Fruit fly (Drosophila melanogaster) whole organism, embryonic: Measurements from ENCODE around the gene H.

Experiments
- CG1024 ChIP-seq: fragments of 200-800 bp; sonication (Bioruptor generic); IDR thresholded peaks from 2 replicates; pipeline ENCODE4 v1.3.6; 2022; ENCODE audit warnings: missing biosample characterization, missing genetic modification characterization
- CG13123 ChIP-seq: fragments of 200-800 bp; sonication (Bioruptor generic); optimal IDR thresholded peaks from 2 replicates; lab custom pipeline; 2016; ENCODE audit warnings: missing biosample characterization, missing genetic modification characterization
- CG13424 ChIP-seq: fragments of 200-800 bp; sonication (Bioruptor generic); optimal IDR thresholded peaks from 2 replicates; lab custom pipeline; 2019; ENCODE audit warnings: missing biosample characterization, mild to moderate bottlenecking, missing genetic modification characterization, moderate library complexity
- CG14710 ChIP-seq: fragments of 200-800 bp; sonication (Bioruptor generic); optimal IDR thresholded peaks from 3 replicates; lab custom pipeline; 2019; ENCODE audit warnings: missing biosample characterization, mild to moderate bottlenecking, missing genetic modification characterization, moderate library complexity
- CG15479 ChIP-seq: fragments of 200-800 bp; sonication (Bioruptor generic); optimal IDR thresholded peaks from 3 replicates; lab custom pipeline; 2019; ENCODE audit warnings: missing biosample characterization, mild to moderate bottlenecking, missing genetic modification characterization, moderate library complexity
- CG16779 ChIP-seq: fragments of 200-800 bp; sonication (Bioruptor generic); IDR thresholded peaks from 2 replicates; pipeline ENCODE4 v1.3.6; 2022; ENCODE audit warnings: missing biosample characterization, missing genetic modification characterization
- CG17186 ChIP-seq: fragments of 200-800 bp; sonication (Bioruptor generic); optimal IDR thresholded peaks from 3 replicates; lab custom pipeline; 2017; ENCODE audit warnings: missing biosample characterization, missing genetic modification reagents, missing genetic modification characterization
- CG17361 ChIP-seq: fragments of 200-800 bp; sonication (Bioruptor generic); IDR thresholded peaks from 3 replicates; pipeline ENCODE4 v1.3.6; 2022; ENCODE audit warnings: missing biosample characterization, missing genetic modification characterization
- CG2199 ChIP-seq: fragments of 200-800 bp; sonication (Bioruptor generic); IDR thresholded peaks from 3 replicates; pipeline ENCODE4 v1.3.6; 2022; ENCODE audit warnings: missing biosample characterization, missing genetic modification characterization
- CG2202 ChIP-seq: fragments of 200-800 bp; sonication (Bioruptor generic); optimal IDR thresholded peaks from 2 replicates; lab custom pipeline; 2018; ENCODE audit warnings: missing biosample characterization, mild to moderate bottlenecking, missing genetic modification characterization
- CG2712 ChIP-seq: fragments of 200-800 bp; optimal IDR thresholded peaks from 3 replicates; lab custom pipeline; 2019; ENCODE audit warnings: missing biosample characterization, mild to moderate bottlenecking, missing genetic modification characterization, moderate library complexity
- CG32767 ChIP-seq: fragments of 200-800 bp; sonication (Bioruptor generic); IDR thresholded peaks from 2 replicates; pipeline ENCODE4 v1.3.6; 2022; ENCODE audit warnings: missing biosample characterization, missing genetic modification characterization
- CG4360 ChIP-seq: fragments of 200-800 bp; sonication (Bioruptor generic); IDR thresholded peaks from 2 replicates; pipeline ENCODE4 v1.3.6; 2022; ENCODE audit warnings: missing biosample characterization, missing genetic modification characterization
- CG5245 ChIP-seq: fragments of 200-800 bp; sonication (Bioruptor generic); optimal IDR thresholded peaks from 3 replicates; lab custom pipeline; 2016; ENCODE audit warnings: missing biosample characterization, missing genetic modification characterization
- CG7556 ChIP-seq: fragments of 200-800 bp; sonication (Bioruptor generic); optimal IDR thresholded peaks from 2 replicates; lab custom pipeline; 2017; ENCODE audit warnings: missing biosample characterization, mild to moderate bottlenecking, missing genetic modification characterization
- CG8089 ChIP-seq: fragments of 200-800 bp; sonication (Bioruptor generic); optimal IDR thresholded peaks from 3 replicates; lab custom pipeline; 2016; ENCODE audit warnings: missing biosample characterization, missing genetic modification characterization
- CG8478 ChIP-seq: fragments of >200 bp; optimal IDR thresholded peaks from 2 replicates; lab custom pipeline; 2018
- CG8924 ChIP-seq: fragments of 200-800 bp; optimal IDR thresholded peaks from 3 replicates; lab custom pipeline; 2019; ENCODE audit warnings: missing biosample characterization, mild to moderate bottlenecking, missing genetic modification characterization, moderate library complexity
- Chrac-16 ChIP-seq: fragments of 200-800 bp; sonication (Bioruptor generic); optimal IDR thresholded peaks from 3 replicates; lab custom pipeline; 2016; ENCODE audit warnings: missing biosample characterization, missing genetic modification characterization
- Dp ChIP-seq: fragments of 200-800 bp; sonication (Bioruptor generic); optimal IDR thresholded peaks from 2 replicates; lab custom pipeline; 2018; ENCODE audit warnings: missing biosample characterization, mild to moderate bottlenecking, missing genetic modification characterization, moderate library complexity
- Elba2 ChIP-seq: fragments of 200-800 bp; sonication (Bioruptor generic); optimal IDR thresholded peaks from 3 replicates; lab custom pipeline; 2016; ENCODE audit warnings: missing biosample characterization, missing genetic modification characterization
- Hr39 ChIP-seq: fragments of >200 bp; optimal IDR thresholded peaks from 2 replicates; lab custom pipeline; 2017
- Med ChIP-seq: fragments of 200-800 bp; sonication (Bioruptor generic); peaks from one replicate; lab custom pipeline; 2016; ENCODE audit warnings: missing biosample characterization, missing genetic modification characterization, mild to moderate bottlenecking, inconsistent platforms, moderate library complexity
- Optix ChIP-seq: fragments of 200-800 bp; sonication (Bioruptor generic); IDR thresholded peaks from 3 replicates; pipeline ENCODE4 v1.3.6; 2022; ENCODE audit warnings: missing biosample characterization, missing genetic modification characterization
- Pdp1 ChIP-seq, 2 experiments: fragments of 200-800 bp; sonication (Bioruptor generic); optimal IDR thresholded peaks; 3 replicates each; lab custom pipeline; 2016; ENCODE audit warnings: missing biosample characterization in 2 of 2, missing genetic modification characterization in 2 of 2, mild to moderate bottlenecking in 1 of 2, moderate library complexity in 1 of 2
- Sry-β ChIP-seq: fragments of 200-800 bp; sonication (Bioruptor generic); optimal IDR thresholded peaks from 2 replicates; lab custom pipeline; 2018; ENCODE audit warnings: missing biosample characterization, mild to moderate bottlenecking, missing genetic modification characterization, moderate library complexity
- Ssrp ChIP-seq: fragments of 200-800 bp; sonication (Bioruptor generic); optimal IDR thresholded peaks from 2 replicates; lab custom pipeline; 2018; ENCODE audit warnings: missing biosample characterization, mild to moderate bottlenecking, missing genetic modification characterization, moderate library complexity
- Trl ChIP-seq, 3 experiments: fragments of >200 bp in 2 of 3; fragments of 200-800 bp in 1 of 3; sonication (Bioruptor generic) in 1 of 3; optimal IDR thresholded peaks; 2 replicates in 1 of 3; 3 replicates in 2 of 3; lab custom pipeline; 2016 to 2017; ENCODE audit warnings: missing biosample characterization in 1 of 3, missing genetic modification characterization in 1 of 3
- Vsx1 ChIP-seq: fragments of 200-800 bp; sonication (Bioruptor generic); optimal IDR thresholded peaks from 2 replicates; lab custom pipeline; 2017; ENCODE audit warnings: missing biosample characterization, mild to moderate bottlenecking, missing genetic modification characterization, missing genetic modification reagents
- ase ChIP-seq: fragments of 200-800 bp; sonication (Bioruptor generic); IDR thresholded peaks from 3 replicates; pipeline ENCODE4 v1.3.6; 2022; ENCODE audit warnings: missing biosample characterization, missing genetic modification characterization
- chm ChIP-seq: fragments of 200-800 bp; sonication (Bioruptor generic); IDR thresholded peaks from 2 replicates; pipeline ENCODE4 v1.3.6; 2022; ENCODE audit warnings: missing biosample characterization, missing genetic modification characterization
- cwo ChIP-seq: fragments of 200-800 bp; sonication (Bioruptor generic); optimal IDR thresholded peaks from 3 replicates; lab custom pipeline; 2017; ENCODE audit warnings: missing biosample characterization, missing genetic modification characterization, mild to moderate bottlenecking, moderate library complexity, missing genetic modification reagents
- ems ChIP-seq: fragments of 200-800 bp; sonication (Bioruptor generic); optimal IDR thresholded peaks from 3 replicates; lab custom pipeline; 2016; ENCODE audit warnings: missing biosample characterization, missing genetic modification characterization
- gfzf ChIP-seq: fragments of 200-800 bp; sonication (Bioruptor generic); optimal IDR thresholded peaks from 2 replicates; lab custom pipeline; 2016; ENCODE audit warnings: missing biosample characterization, mild to moderate bottlenecking, missing genetic modification characterization, moderate library complexity
- gro ChIP-seq: fragments of 200-800 bp; sonication (Bioruptor generic); optimal IDR thresholded peaks from 2 replicates; lab custom pipeline; 2016; ENCODE audit warnings: missing biosample characterization, missing genetic modification characterization
- insv ChIP-seq, 2 experiments: fragments of 200-800 bp; sonication (Bioruptor generic); optimal IDR thresholded peaks; 3 replicates each; lab custom pipeline; 2016 to 2018; ENCODE audit warnings: missing biosample characterization in 2 of 2, missing genetic modification characterization in 2 of 2
- kay ChIP-seq: fragments of 200-800 bp; sonication (Bioruptor generic); optimal IDR thresholded peaks from 2 replicates; lab custom pipeline; 2016; ENCODE audit warnings: missing biosample characterization, missing genetic modification characterization
- kni ChIP-seq: fragments of 200-800 bp; sonication (Bioruptor generic); optimal IDR thresholded peaks from 3 replicates; lab custom pipeline; 2017; ENCODE audit warnings: mild to moderate bottlenecking, missing biosample characterization, missing genetic modification reagents, missing genetic modification characterization
- nau ChIP-seq: fragments of 200-800 bp; sonication (Bioruptor generic); optimal IDR thresholded peaks from 3 replicates; lab custom pipeline; 2017; ENCODE audit warnings: missing biosample characterization, mild to moderate bottlenecking, missing genetic modification characterization, missing genetic modification reagents
- oc ChIP-seq: fragments of 200-800 bp; sonication (Bioruptor generic); optimal IDR thresholded peaks from 2 replicates; lab custom pipeline; 2018; ENCODE audit warnings: missing biosample characterization, mild to moderate bottlenecking, missing genetic modification characterization, moderate library complexity
- pzg ChIP-seq: fragments of 200-800 bp; sonication (Bioruptor generic); optimal IDR thresholded peaks from 3 replicates; lab custom pipeline; 2018; ENCODE audit warnings: missing biosample characterization, mild to moderate bottlenecking, missing genetic modification characterization, moderate library complexity
- salm ChIP-seq: fragments of 200-800 bp; sonication (Bioruptor generic); optimal IDR thresholded peaks from 2 replicates; lab custom pipeline; 2018; ENCODE audit warnings: missing biosample characterization, mild to moderate bottlenecking, missing genetic modification characterization
- sd ChIP-seq: fragments of 200-800 bp; sonication (Bioruptor generic); optimal IDR thresholded peaks from 3 replicates; lab custom pipeline; 2018; ENCODE audit warnings: missing biosample characterization, mild to moderate bottlenecking, missing genetic modification characterization, moderate library complexity
- sqz ChIP-seq: fragments of 200-800 bp; sonication (Bioruptor generic); optimal IDR thresholded peaks from 3 replicates; lab custom pipeline; 2018; ENCODE audit warnings: missing biosample characterization, mild to moderate bottlenecking, missing genetic modification characterization
- sr ChIP-seq: fragments of 200-800 bp; sonication (Bioruptor generic); IDR thresholded peaks from 3 replicates; pipeline ENCODE4 v1.3.6; 2022; ENCODE audit warnings: missing biosample characterization, missing genetic modification characterization
- tx ChIP-seq: fragments of 200-800 bp; sonication (Bioruptor generic); optimal IDR thresholded peaks from 2 replicates; lab custom pipeline; 2016; ENCODE audit warnings: missing biosample characterization, missing genetic modification characterization

Gene H

DNA sequence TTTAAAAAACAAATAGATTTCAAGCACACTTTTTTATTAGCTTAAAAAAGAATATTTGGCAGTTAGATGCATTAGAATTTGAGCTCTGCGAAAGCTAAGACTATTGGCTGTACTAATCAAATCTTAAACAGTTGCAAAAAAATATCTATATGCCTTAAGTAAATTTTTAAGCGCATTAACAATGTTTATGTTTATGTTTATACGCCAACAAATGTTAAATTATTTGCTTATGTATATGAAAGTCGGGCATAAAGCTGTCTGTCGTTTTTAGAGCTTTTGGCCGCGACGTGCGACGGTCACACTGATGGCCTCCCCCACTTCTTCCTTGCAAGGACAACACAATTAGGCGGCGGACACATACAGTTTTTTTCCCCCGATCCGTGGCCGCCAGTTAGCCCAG, 4.2 kb upstream of the H start, which contains the start of gene CG5466:
Gene CG5466, plus strand, starts transcription at position 301 of the 400 bp plus-strand sequence.
- TF ChIP-seq gfzf (GFP tag; lab: Kevin White, UChicago) (peak; percentile 56), pzg (GFP tag; lab: Kevin White, UChicago) (peak; percentile 6), salm (tag; lab: Kevin White, UChicago) (no peak), cwo (no peak), CG32767 (GFP tag; lab: Robert Waterston, UW) (0 out of 2 replicates have a peak, but pooled peaks have one; percentile 43), CG5245 (GFP tag; lab: Kevin White, UChicago) (no peak)
- TF ChIP-seq, all 482 proteins: peak for 3

DNA sequence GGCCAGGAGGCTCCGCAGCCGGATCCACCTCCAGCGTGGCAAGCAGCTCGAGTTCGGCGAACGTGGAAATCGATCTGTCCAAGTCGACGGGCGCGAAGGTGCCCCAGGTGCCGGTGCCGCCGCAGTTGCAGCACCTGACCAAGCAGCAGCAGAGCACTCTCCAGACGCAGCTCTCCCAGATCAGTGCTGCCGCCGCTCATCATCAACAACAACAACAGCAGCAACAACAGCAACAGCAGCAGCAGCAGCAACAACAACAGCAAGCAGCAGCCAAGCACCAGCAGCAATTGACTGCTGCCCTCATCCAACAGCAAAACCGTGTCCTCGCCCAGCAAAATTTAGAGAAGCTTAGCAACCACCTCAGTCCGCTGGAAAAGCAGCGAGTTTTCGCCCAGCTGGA, 2.8 kb upstream of the H start:
- TF ChIP-seq CG15479 (no peak), CG4360 (peak; percentile 57), Hr39 (lab: Kevin White, UChicago) (peak; percentile 18)

DNA sequence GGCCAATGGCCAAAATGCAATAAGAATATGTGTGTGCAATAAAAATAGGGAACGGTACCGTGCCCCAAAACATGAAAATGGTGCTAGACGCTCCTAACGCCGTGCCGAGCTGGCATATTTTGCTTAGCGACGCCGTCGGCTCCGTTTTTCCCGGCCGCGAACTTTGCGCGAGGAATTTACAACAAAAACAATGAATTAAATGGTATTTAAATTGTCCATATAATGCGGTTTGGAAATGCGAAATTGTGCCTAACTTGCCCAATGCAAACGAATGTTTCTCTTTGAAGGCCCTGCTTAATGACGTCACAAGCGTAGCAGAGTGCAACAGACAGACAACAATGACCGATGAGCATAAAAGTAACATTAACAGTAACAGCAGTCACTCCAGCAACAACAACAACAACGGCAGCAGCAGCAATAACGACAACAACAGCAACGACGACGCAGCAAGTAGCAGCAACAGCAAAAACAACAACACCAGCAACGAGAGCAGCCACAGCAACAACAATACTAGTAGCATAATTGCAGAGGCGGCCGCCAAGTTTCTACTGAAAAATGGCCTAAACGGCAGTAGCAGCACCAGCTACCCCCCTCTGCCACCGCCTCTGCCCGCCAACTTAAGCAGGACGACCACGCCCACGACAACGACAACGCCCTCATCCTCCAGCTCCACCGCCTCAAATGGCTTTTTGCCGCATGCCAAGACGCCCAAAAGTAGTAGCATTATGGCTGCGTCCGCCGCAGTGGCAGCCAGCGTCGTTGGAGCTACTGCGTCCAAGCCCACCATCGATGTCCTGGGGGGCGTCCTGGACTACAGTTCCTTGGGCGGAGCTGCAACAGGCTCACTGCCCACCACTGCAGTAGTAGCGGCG, 795 bp downstream of the H start:
- TF ChIP-seq CG8478 (lab: Kevin White, UChicago) = peak; percentile 62
- 0 out of 3 replicates have a peak, but pooled peaks have one; percentile 19 for TF ChIP-seq ase (GFP tag; lab: Robert Waterston, UW)
- TF ChIP-seq CG8089 (GFP tag; lab: Kevin White, UChicago) = no peak
- no peak for TF ChIP-seq sr (GFP tag; lab: Robert Waterston, UW)
- peak; percentile 99 for TF ChIP-seq sd (tag; lab: Kevin White, UChicago)
- TF ChIP-seq CG2199 (GFP tag; lab: Robert Waterston, UW) = no peak
- peak in 1 of 2 experiments; percentile 12 for TF ChIP-seq Trl (optimal IDR thresholded peaks at IDR 0.05; lab: Kevin White, UChicago)
- TF ChIP-seq Trl (GFP tag; optimal IDR thresholded peaks at IDR 0.05; lab: Kevin White, UChicago) = no peak
- TF ChIP-seq gro (GFP tag; lab: Kevin White, UChicago) = no peak
- TF ChIP-seq Vsx1 (GFP tag; lab: Kevin White, UChicago) = no peak
- no peak for TF ChIP-seq Optix (GFP tag; lab: Robert Waterston, UW)
- peak; percentile 98 for TF ChIP-seq CG4360
- TF ChIP-seq nau (GFP tag; lab: Kevin White, UChicago) = no peak
- TF ChIP-seq chm = no peak
- TF ChIP-seq Ssrp = no peak
- no peak for TF ChIP-seq CG2202 (tag; lab: Kevin White, UChicago)
- TF ChIP-seq Elba2 = peak; percentile 52
- TF ChIP-seq ems (GFP tag; lab: Kevin White, UChicago) = no peak
- TF ChIP-seq CG13123 (GFP tag; lab: Kevin White, UChicago) = no peak
- no peak for TF ChIP-seq CG8924 (tag; lab: Kevin White, UChicago)
- TF ChIP-seq Sry-β (GFP tag; lab: Kevin White, UChicago) = no peak
- no peak for TF ChIP-seq Dp
- TF ChIP-seq CG7556 (GFP tag; lab: Kevin White, UChicago) = no peak
- TF ChIP-seq CG17186 (GFP tag; lab: Kevin White, UChicago) = no peak
- no peak for TF ChIP-seq kni (GFP tag; lab: Kevin White, UChicago)
- no peak for TF ChIP-seq CG2712 (tag; lab: Kevin White, UChicago)
- TF ChIP-seq tx (GFP tag; lab: Kevin White, UChicago) = no peak
- TF ChIP-seq CG17361 = no peak
- no peak for TF ChIP-seq sqz (GFP tag; lab: Kevin White, UChicago)
- no peak for TF ChIP-seq CG16779
- no peak for TF ChIP-seq insv (GFP tag; optimal IDR thresholded peaks at IDR 0.05; lab: Kevin White, UChicago)
- no peak for TF ChIP-seq Chrac-16 (GFP tag; lab: Kevin White, UChicago)
- TF ChIP-seq Pdp1 (GFP tag; optimal IDR thresholded peaks at IDR 0.05; lab: Kevin White, UChicago) = peak in 1 of 2 experiments; percentile 7
- peak; percentile 61 for TF ChIP-seq Med
- no peak for TF ChIP-seq CG1024 (GFP tag; lab: Robert Waterston, UW)
- no peak for TF ChIP-seq kay (GFP tag; lab: Kevin White, UChicago)
- TF ChIP-seq CG13424 = no peak
- no peak for TF ChIP-seq CG14710
- TF ChIP-seq oc (tag; lab: Kevin White, UChicago) = no peak
